Worm (Caenorhabditis elegans) whole organism, L2 larva: Measurements from ENCODE around the gene R160.12.

ENCODE experiments used
- F13H6.1 ChIP-seq: sonication (generic microtip); optimal IDR thresholded peaks from 2 replicates; lab custom pipeline; 2016; ENCODE audit warnings: missing genetic modification characterization, missing compliant biosample characterization
- R02D3.7 ChIP-seq: fragments of 150-350 bp; optimal IDR thresholded peaks from 2 replicates; lab custom pipeline; 2014; ENCODE audit warnings: missing biosample characterization, missing genetic modification characterization
- aly-2 ChIP-seq: fragments of 150-350 bp; optimal IDR thresholded peaks from 2 replicates; lab custom pipeline; 2014; ENCODE audit warnings: missing biosample characterization, missing genetic modification characterization
- ceh-82 ChIP-seq: fragments of 150-350 bp; optimal IDR thresholded peaks from 2 replicates; lab custom pipeline; 2014; ENCODE audit warnings: missing biosample characterization, missing genetic modification characterization
- elt-3 ChIP-seq: sonication (generic microtip); optimal IDR thresholded peaks from 2 replicates; lab custom pipeline; 2017; ENCODE audit warnings: missing biosample characterization, missing genetic modification characterization
- lin-13 ChIP-seq: fragments of 150-350 bp; optimal IDR thresholded peaks from 2 replicates; lab custom pipeline; 2014; ENCODE audit warnings: missing biosample characterization, missing genetic modification reagents, missing genetic modification characterization
- lsy-2 ChIP-seq, 2 experiments: fragments of 150-350 bp in 1 of 2; sonication (generic microtip) in 1 of 2; optimal IDR thresholded peaks; 2 replicates each; lab custom pipeline; 2014 to 2017; ENCODE audit warnings: missing biosample characterization in 2 of 2, missing genetic modification characterization in 2 of 2

DNA sequence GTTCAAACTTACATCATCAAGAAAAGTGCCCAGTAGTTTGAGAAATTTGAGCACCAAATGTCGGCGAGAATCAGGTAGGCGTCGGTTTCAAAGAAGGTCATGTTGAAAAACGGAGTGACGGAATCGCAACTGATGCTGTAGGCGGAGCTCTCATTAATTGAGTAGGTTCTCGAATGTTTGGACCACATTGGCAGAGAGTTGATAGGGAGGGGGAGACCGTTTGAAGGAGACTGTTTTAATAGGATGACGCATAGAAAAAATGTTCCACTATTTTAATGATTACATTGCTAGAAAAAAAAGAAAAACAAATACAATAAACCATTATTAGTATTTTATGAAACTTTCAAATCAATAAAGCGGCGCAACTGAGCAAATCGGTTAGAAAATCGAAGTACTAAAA lies 14.4 kb downstream of the R160.12 start, which contains the start of gene F14H12.17:
- TF ChIP-seq ceh-82 (tag; lab: Kevin White, UChicago) (no peak), F13H6.1 (tag; lab: Kevin White, UChicago) (no peak), R02D3.7 (no peak), aly-2 (tag; lab: Kevin White, UChicago) (no peak), lsy-2 (tag; optimal IDR thresholded peaks at IDR 0.05; lab: Kevin White, UChicago) (no peak), lin-13 (GFP tag; lab: Kevin White, UChicago) (no peak), elt-3 (no peak)
